Fruit fly (Drosophila melanogaster) whole organism, embryonic: ENCODE results near the gene SLC5A11.

Experiments
- Aef1 ChIP-seq: fragments of 200-800 bp; sonication (Bioruptor generic); IDR thresholded peaks from 3 replicates; pipeline ENCODE4 v1.3.6; 2022; ENCODE audit warnings: missing biosample characterization, missing genetic modification characterization
- Bgb ChIP-seq: fragments of 200-800 bp; sonication (Bioruptor generic); IDR thresholded peaks from 2 replicates; pipeline ENCODE4 v1.3.6; 2022; ENCODE audit warnings: missing biosample characterization, missing genetic modification characterization; ENCODE audit not compliant: partially characterized antibody
- CG12942 ChIP-seq: fragments of 200-800 bp; sonication (Bioruptor generic); optimal IDR thresholded peaks from 3 replicates; lab custom pipeline; 2016; ENCODE audit warnings: missing biosample characterization, missing genetic modification characterization
- CG13287 ChIP-seq: fragments of 200-800 bp; sonication (Bioruptor generic); IDR thresholded peaks from 2 replicates; pipeline ENCODE4 v1.3.6; 2022; ENCODE audit warnings: missing biosample characterization, missing genetic modification characterization; ENCODE audit not compliant: partially characterized antibody
- CG15696 ChIP-seq: fragments of 200-800 bp; sonication (Bioruptor generic); optimal IDR thresholded peaks from 2 replicates; lab custom pipeline; 2019; ENCODE audit warnings: missing biosample characterization, mild to moderate bottlenecking, missing genetic modification characterization, moderate library complexity
- CG17359 ChIP-seq: fragments of 200-800 bp; sonication (Bioruptor generic); optimal IDR thresholded peaks from 3 replicates; lab custom pipeline; 2018; ENCODE audit warnings: missing biosample characterization, mild to moderate bottlenecking, missing genetic modification characterization, moderate library complexity
- CG18476 ChIP-seq: fragments of 200-800 bp; sonication (Bioruptor generic); optimal IDR thresholded peaks from 2 replicates; lab custom pipeline; 2016; ENCODE audit warnings: missing biosample characterization, mild to moderate bottlenecking, missing genetic modification characterization
- CG18619 ChIP-seq: fragments of 200-800 bp; sonication (Bioruptor generic); optimal IDR thresholded peaks from 3 replicates; lab custom pipeline; 2017; ENCODE audit warnings: missing biosample characterization, mild to moderate bottlenecking, missing genetic modification characterization
- CG2129 ChIP-seq: fragments of 200-800 bp; sonication (Bioruptor generic); IDR thresholded peaks from 2 replicates; pipeline ENCODE4 v1.3.6; 2022; ENCODE audit warnings: missing biosample characterization, missing genetic modification characterization; ENCODE audit not compliant: partially characterized antibody
- CG2199 ChIP-seq: fragments of 200-800 bp; sonication (Bioruptor generic); IDR thresholded peaks from 3 replicates; pipeline ENCODE4 v1.3.6; 2022; ENCODE audit warnings: missing biosample characterization, missing genetic modification characterization
- CG2712 ChIP-seq: fragments of 200-800 bp; optimal IDR thresholded peaks from 3 replicates; lab custom pipeline; 2019; ENCODE audit warnings: missing biosample characterization, mild to moderate bottlenecking, missing genetic modification characterization, moderate library complexity
- CG30403 ChIP-seq: fragments of 200-800 bp; sonication (Bioruptor generic); optimal IDR thresholded peaks from 3 replicates; lab custom pipeline; 2016; ENCODE audit warnings: missing biosample characterization, missing genetic modification characterization
- CG33213 ChIP-seq: fragments of 200-800 bp; sonication (Bioruptor generic); optimal IDR thresholded peaks from 3 replicates; lab custom pipeline; 2016; ENCODE audit warnings: missing biosample characterization, missing genetic modification characterization
- CG4360 ChIP-seq: fragments of 200-800 bp; sonication (Bioruptor generic); IDR thresholded peaks from 2 replicates; pipeline ENCODE4 v1.3.6; 2022; ENCODE audit warnings: missing biosample characterization, missing genetic modification characterization
- CG4404 ChIP-seq: fragments of 200-800 bp; sonication (Bioruptor generic); IDR thresholded peaks from 2 replicates; pipeline ENCODE4 v1.3.6; 2022; ENCODE audit warnings: missing biosample characterization, missing genetic modification characterization
- CG4707 ChIP-seq: fragments of 200-800 bp; sonication (Bioruptor generic); optimal IDR thresholded peaks from 2 replicates; lab custom pipeline; 2018; ENCODE audit warnings: missing biosample characterization, mild to moderate bottlenecking, missing genetic modification characterization, moderate library complexity
- CG6254 ChIP-seq: fragments of 200-800 bp; sonication (Bioruptor generic); optimal IDR thresholded peaks from 3 replicates; lab custom pipeline; 2017; ENCODE audit warnings: mild to moderate bottlenecking, missing biosample characterization, missing genetic modification reagents, missing genetic modification characterization
- CG7556 ChIP-seq: fragments of 200-800 bp; sonication (Bioruptor generic); optimal IDR thresholded peaks from 2 replicates; lab custom pipeline; 2017; ENCODE audit warnings: missing biosample characterization, mild to moderate bottlenecking, missing genetic modification characterization
- CG7987 ChIP-seq: fragments of 200-800 bp; sonication (Bioruptor generic); optimal IDR thresholded peaks from 2 replicates; lab custom pipeline; 2018; ENCODE audit warnings: missing biosample characterization, mild to moderate bottlenecking, missing genetic modification characterization, moderate library complexity
- CG8089 ChIP-seq: fragments of 200-800 bp; sonication (Bioruptor generic); optimal IDR thresholded peaks from 3 replicates; lab custom pipeline; 2016; ENCODE audit warnings: missing biosample characterization, missing genetic modification characterization
- CG8765 ChIP-seq: fragments of 200-800 bp; sonication (Bioruptor generic); IDR thresholded peaks from 2 replicates; pipeline ENCODE4 v1.3.6; 2022; ENCODE audit warnings: missing biosample characterization, missing genetic modification characterization
- CHES-1-like ChIP-seq: fragments of 200-800 bp; sonication (Bioruptor generic); optimal IDR thresholded peaks from 2 replicates; lab custom pipeline; 2016; ENCODE audit warnings: missing biosample characterization, missing genetic modification characterization
- CoRest ChIP-seq: fragments of 200-800 bp; sonication (Bioruptor generic); optimal IDR thresholded peaks from 3 replicates; lab custom pipeline; 2018; ENCODE audit warnings: missing biosample characterization, mild to moderate bottlenecking, missing genetic modification characterization, moderate library complexity
- Eip74EF ChIP-seq, 2 experiments: fragments of 200-800 bp in 1 of 2; fragments of >200 bp in 1 of 2; sonication (Bioruptor generic) in 1 of 2; optimal IDR thresholded peaks; 2 replicates each; lab custom pipeline; 2017 to 2019; ENCODE audit warnings: missing biosample characterization in 2 of 2, missing genetic modification characterization in 2 of 2, mild to moderate bottlenecking in 1 of 2, moderate library complexity in 1 of 2
- Gug ChIP-seq: fragments of 200-800 bp; sonication (Bioruptor generic); IDR thresholded peaks from 4 replicates; pipeline ENCODE4 v1.3.6; 2022; ENCODE audit warnings: missing biosample characterization, missing genetic modification characterization
- HLH4C ChIP-seq: fragments of 200-800 bp; sonication (Bioruptor generic); IDR thresholded peaks from 3 replicates; pipeline ENCODE4 v1.3.6; 2022; ENCODE audit warnings: missing biosample characterization, missing genetic modification characterization; ENCODE audit not compliant: partially characterized antibody
- MESR4 ChIP-seq: fragments of 200-800 bp; sonication (Bioruptor generic); optimal IDR thresholded peaks from 2 replicates; lab custom pipeline; 2018; ENCODE audit warnings: missing biosample characterization, mild to moderate bottlenecking, missing genetic modification characterization, moderate library complexity
- Poxn ChIP-seq: fragments of 200-800 bp; sonication (Bioruptor generic); IDR thresholded peaks from 2 replicates; pipeline ENCODE4 v1.3.6; 2022; ENCODE audit warnings: missing biosample characterization, missing genetic modification characterization
- Rfx ChIP-seq: fragments of 200-800 bp; sonication (Bioruptor generic); IDR thresholded peaks from 2 replicates; pipeline ENCODE4 v1.3.6; 2022; ENCODE audit warnings: missing biosample characterization, missing genetic modification characterization
- Sin3A ChIP-seq: fragments of >200 bp; optimal IDR thresholded peaks from 2 replicates; lab custom pipeline; 2018
- Vsx1 ChIP-seq: fragments of 200-800 bp; sonication (Bioruptor generic); optimal IDR thresholded peaks from 2 replicates; lab custom pipeline; 2017; ENCODE audit warnings: missing biosample characterization, mild to moderate bottlenecking, missing genetic modification characterization, missing genetic modification reagents
- al ChIP-seq: fragments of 200-800 bp; sonication (Bioruptor generic); IDR thresholded peaks from 2 replicates; pipeline ENCODE4 v1.3.6; 2022; ENCODE audit warnings: missing biosample characterization, missing genetic modification characterization
- btn ChIP-seq: fragments of 200-800 bp; sonication (Bioruptor generic); optimal IDR thresholded peaks from 2 replicates; lab custom pipeline; 2016; ENCODE audit warnings: missing biosample characterization, missing genetic modification characterization
- crol ChIP-seq: fragments of 200-800 bp; sonication (Bioruptor generic); IDR thresholded peaks from 2 replicates; pipeline ENCODE4 v1.3.6; 2022; ENCODE audit warnings: missing biosample characterization, missing genetic modification characterization
- dmrt99B ChIP-seq: fragments of 200-800 bp; sonication (Bioruptor generic); optimal IDR thresholded peaks from 2 replicates; lab custom pipeline; 2018; ENCODE audit warnings: missing biosample characterization, mild to moderate bottlenecking, missing genetic modification characterization, moderate library complexity
- ems ChIP-seq: fragments of 200-800 bp; sonication (Bioruptor generic); optimal IDR thresholded peaks from 3 replicates; lab custom pipeline; 2016; ENCODE audit warnings: missing biosample characterization, missing genetic modification characterization
- fd3F ChIP-seq: fragments of 200-800 bp; sonication (Bioruptor generic); optimal IDR thresholded peaks from 2 replicates; lab custom pipeline; 2018; ENCODE audit warnings: missing biosample characterization, mild to moderate bottlenecking, missing genetic modification characterization, moderate library complexity
- gsb-n ChIP-seq: fragments of 200-800 bp; sonication (Bioruptor generic); optimal IDR thresholded peaks from 3 replicates; lab custom pipeline; 2018; ENCODE audit warnings: missing biosample characterization, mild to moderate bottlenecking, missing genetic modification characterization
- ham ChIP-seq: fragments of 200-800 bp; sonication (Bioruptor generic); IDR thresholded peaks from 2 replicates; pipeline ENCODE4 v1.3.6; 2022; ENCODE audit warnings: missing biosample characterization, missing genetic modification characterization
- maf-S ChIP-seq: fragments of 200-800 bp; sonication (Bioruptor generic); optimal IDR thresholded peaks from 2 replicates; lab custom pipeline; 2016; ENCODE audit warnings: missing biosample characterization, missing genetic modification characterization
- pan ChIP-seq, 4 experiments: fragments of >200 bp in 3 of 4; fragments of 200-800 bp in 1 of 4; sonication (Bioruptor generic) in 1 of 4; optimal IDR thresholded peaks in 3 of 4; IDR thresholded peaks in 1 of 4; 2 replicates each; pipeline versions ENCODE4 v1.3.6 to Lab custom; 2017 to 2022; ENCODE audit warnings: missing biosample characterization in 2 of 4, missing genetic modification characterization in 2 of 4, mixed read lengths in 1 of 4
- phol ChIP-seq: fragments of 200-800 bp; sonication (Bioruptor generic); optimal IDR thresholded peaks from 3 replicates; lab custom pipeline; 2018; ENCODE audit warnings: missing biosample characterization, mild to moderate bottlenecking, missing genetic modification characterization, moderate library complexity
- pzg ChIP-seq: fragments of 200-800 bp; sonication (Bioruptor generic); optimal IDR thresholded peaks from 3 replicates; lab custom pipeline; 2018; ENCODE audit warnings: missing biosample characterization, mild to moderate bottlenecking, missing genetic modification characterization, moderate library complexity
- sc ChIP-seq, 3 experiments: fragments of >200 bp in 2 of 3; fragments of 200-800 bp in 1 of 3; sonication (Bioruptor generic) in 1 of 3; optimal IDR thresholded peaks; 2 replicates in 2 of 3; 3 replicates in 1 of 3; lab custom pipeline; 2017; ENCODE audit warnings: mild to moderate bottlenecking in 1 of 3, missing biosample characterization in 1 of 3, missing genetic modification characterization in 1 of 3, missing genetic modification reagents in 1 of 3
- sd ChIP-seq: fragments of 200-800 bp; sonication (Bioruptor generic); optimal IDR thresholded peaks from 3 replicates; lab custom pipeline; 2018; ENCODE audit warnings: missing biosample characterization, mild to moderate bottlenecking, missing genetic modification characterization, moderate library complexity
- sna ChIP-seq: fragments of 200-800 bp; sonication (Bioruptor generic); IDR thresholded peaks from 2 replicates; pipeline ENCODE4 v1.3.6; 2022; ENCODE audit warnings: missing biosample characterization, missing genetic modification characterization; ENCODE audit not compliant: partially characterized antibody
- sqz ChIP-seq: fragments of 200-800 bp; sonication (Bioruptor generic); optimal IDR thresholded peaks from 3 replicates; lab custom pipeline; 2018; ENCODE audit warnings: missing biosample characterization, mild to moderate bottlenecking, missing genetic modification characterization
- tap ChIP-seq: fragments of 200-800 bp; optimal IDR thresholded peaks from 3 replicates; lab custom pipeline; 2019; ENCODE audit warnings: missing biosample characterization, mild to moderate bottlenecking, missing genetic modification characterization, moderate library complexity

SLC5A11 gene

DNA sequence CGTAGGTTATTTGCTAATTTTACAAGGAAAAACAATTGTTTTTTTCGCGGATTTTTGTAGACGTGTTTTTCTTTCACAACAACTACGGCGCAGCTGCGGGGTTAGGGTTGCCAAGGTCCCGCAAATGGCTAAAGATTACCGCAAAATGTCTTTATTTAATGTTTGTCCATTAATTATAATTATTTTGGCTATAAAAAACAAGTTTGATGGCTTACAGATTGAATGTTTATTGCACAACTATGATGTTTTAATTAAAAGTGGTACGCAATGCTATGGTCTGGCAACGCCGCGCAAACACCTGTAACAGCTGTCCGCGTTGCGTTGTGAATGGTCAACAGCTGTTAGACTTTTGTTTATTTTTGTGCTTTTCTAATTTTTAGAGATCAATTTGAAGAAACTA is 48.2 kb downstream of the SLC5A11 start (continued):
- TF ChIP-seq fd3F (GFP tag; lab: Kevin White, UChicago), result peak; percentile 40
- TF ChIP-seq Poxn (GFP tag; lab: Robert Waterston, UW), result no peak
- no peak for TF ChIP-seq ham (GFP tag; lab: Robert Waterston, UW)
- TF ChIP-seq CHES-1-like, result peak; percentile 71
- TF ChIP-seq CG30403 (GFP tag; lab: Kevin White, UChicago), result peak; percentile 78
- TF ChIP-seq Rfx, result peak; percentile 79
- TF ChIP-seq sc (optimal IDR thresholded peaks at IDR 0.05; lab: Kevin White, UChicago), result no peak
- TF ChIP-seq sc (GFP tag; optimal IDR thresholded peaks at IDR 0.05; lab: Kevin White, UChicago), result peak; percentile 12
- TF ChIP-seq CG15696 (tag; lab: Kevin White, UChicago), result peak; percentile 59
- TF ChIP-seq Eip74EF (GFP tag; optimal IDR thresholded peaks at IDR 0.05; lab: Kevin White, UChicago), result peak in 1 of 2 experiments; percentile 28
- TF ChIP-seq CG2712 (tag; lab: Kevin White, UChicago), result peak; percentile 75
- TF ChIP-seq Aef1 (GFP tag; lab: Robert Waterston, UW), result peak; percentile 67
- peak; percentile 21 for TF ChIP-seq btn
- peak; percentile 52 for TF ChIP-seq CG4404 (GFP tag; lab: Robert Waterston, UW)
- peak; percentile 76 for TF ChIP-seq phol
- TF ChIP-seq maf-S (GFP tag; lab: Kevin White, UChicago), result peak; percentile 48
- TF ChIP-seq Bgb (GFP tag; lab: Robert Waterston, UW), result peak; percentile 41; the same call in 1 of the 2 replicates
- TF ChIP-seq CoRest, result peak; percentile 76
- peak; percentile 68 for TF ChIP-seq dmrt99B (tag; lab: Kevin White, UChicago)
- TF ChIP-seq gsb-n (tag; lab: Kevin White, UChicago), result no peak
- no peak for TF ChIP-seq CG6254
- no peak for TF ChIP-seq pan (optimal IDR thresholded peaks at IDR 0.05; lab: Kevin White, UChicago)
- TF ChIP-seq pan (GFP tag; optimal IDR thresholded peaks at IDR 0.05 in 1 of 2, IDR thresholded peaks at IDR 0.05 in 1 of 2), result peak in 1 of 2 experiments; percentile 64
- peak; percentile 34; the same call in 1 of the 4 replicates for TF ChIP-seq Gug (GFP tag; lab: Robert Waterston, UW)
- TF ChIP-seq CG12942, result peak; percentile 58
- TF ChIP-seq CG2129 (GFP tag; lab: Robert Waterston, UW), result no peak
- TF ChIP-seq CG17359 (tag; lab: Kevin White, UChicago), result peak; percentile 80
- peak; percentile 78 for TF ChIP-seq ems (GFP tag; lab: Kevin White, UChicago)
- TF ChIP-seq MESR4 (GFP tag; lab: Kevin White, UChicago), result peak; percentile 37
- TF ChIP-seq CG33213 (GFP tag; lab: Kevin White, UChicago), result peak; percentile 74
- TF ChIP-seq CG7987 (GFP tag; lab: Kevin White, UChicago), result peak; percentile 42
- TF ChIP-seq pzg (GFP tag; lab: Kevin White, UChicago), result peak; percentile 76
- TF ChIP-seq Sin3A (lab: Kevin White, UChicago), result peak; percentile 62
- peak; percentile 22 for TF ChIP-seq sd (tag; lab: Kevin White, UChicago)
- no peak for TF ChIP-seq crol (GFP tag; lab: Robert Waterston, UW)
- TF ChIP-seq CG2199, result peak; percentile 55; the same call in 1 of the 3 replicates
- TF ChIP-seq al (GFP tag; lab: Robert Waterston, UW), result peak; percentile 37; the same call in 1 of the 2 replicates
- TF ChIP-seq sna, result peak; percentile 59; the same call in 1 of the 2 replicates
- TF ChIP-seq CG8765 (GFP tag; lab: Robert Waterston, UW), result peak; percentile 49; the same call in 1 of the 2 replicates
- no peak for TF ChIP-seq CG4707 (GFP tag; lab: Kevin White, UChicago)
- TF ChIP-seq CG4360 (GFP tag; lab: Robert Waterston, UW), result peak; percentile 30; the same call in 1 of the 2 replicates
- peak; percentile 42 for TF ChIP-seq CG18619
- peak; percentile 47; the same call in 1 of the 2 replicates for TF ChIP-seq CG13287 (GFP tag; lab: Robert Waterston, UW)
- peak; percentile 61 for TF ChIP-seq CG7556
- peak; percentile 28 for TF ChIP-seq CG8089
- TF ChIP-seq sqz, result peak; percentile 22
- TF ChIP-seq Vsx1 (GFP tag; lab: Kevin White, UChicago), result peak; percentile 42
- TF ChIP-seq tap (tag; lab: Kevin White, UChicago), result peak; percentile 56
- TF ChIP-seq CG18476, result peak; percentile 75
- peak; percentile 27; the same call in 1 of the 3 replicates for TF ChIP-seq HLH4C
